Fruit fly (Drosophila melanogaster): Measurements from ENCODE around the gene CG4098.
A peak's percentile ranks its signal among the peaks of the same experiment; 100 is the strongest.

Gene CG4098

DNA sequence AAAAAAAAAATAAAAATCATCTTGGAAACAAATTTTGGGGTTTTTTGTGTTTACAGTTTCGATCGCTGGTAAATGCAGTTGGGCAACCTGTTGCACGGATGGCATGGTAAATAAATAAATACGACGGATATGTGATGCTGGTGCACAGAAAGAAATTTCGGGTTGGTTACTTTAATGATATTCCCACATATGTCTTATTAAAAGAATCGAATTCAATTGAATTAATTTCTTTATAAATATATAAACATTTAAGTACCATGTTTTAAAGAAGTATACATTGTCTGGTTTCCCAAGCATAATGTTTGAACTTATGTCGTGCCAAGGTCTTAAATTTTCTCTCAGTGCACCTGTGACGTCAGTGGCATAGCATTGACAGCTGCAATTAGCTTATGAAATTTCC is 41.7 kb downstream of the CG4098 start (continued):
- peak; percentile 79 for TF ChIP-seq CG12391 (tag; optimal IDR thresholded peaks at IDR 0.05)

DNA sequence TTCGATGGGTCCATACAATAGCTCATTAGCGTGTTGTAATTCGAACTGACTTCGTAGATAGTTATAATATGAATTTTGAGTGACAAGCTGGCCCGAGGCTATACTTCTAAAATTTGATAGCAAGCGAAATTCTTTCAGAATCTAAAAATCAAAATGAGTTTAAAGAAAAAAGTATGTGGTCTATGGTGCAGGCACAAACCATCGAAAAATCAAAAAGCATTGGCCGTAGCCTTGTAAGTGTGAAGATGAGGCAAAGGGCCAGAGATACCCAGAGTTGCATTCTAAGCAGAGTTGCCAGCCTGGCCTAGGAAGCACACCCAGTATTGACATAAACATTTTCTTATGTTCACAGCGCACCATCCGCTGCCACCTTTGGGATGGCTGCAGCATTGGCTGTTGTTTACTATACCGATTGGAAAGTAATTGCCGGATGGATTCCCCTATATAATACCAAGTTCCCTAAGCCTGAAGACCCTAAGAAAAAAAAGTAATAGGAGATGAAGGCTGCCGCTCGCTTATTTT is 42.4 kb downstream of the CG4098 start, which contains the start of gene UQCR-6.4L:
TSS of gene UQCR-6.4L (plus strand) at position 51 of the 522 bp plus-strand sequence.
- TF ChIP-seq Jarid2 (GFP tag; optimal IDR thresholded peaks at IDR 0.05) (no peak), CG17612 (GFP tag; IDR thresholded peaks at IDR 0.05) (no peak), H2.0 (GFP tag; IDR thresholded peaks at IDR 0.05) (no peak), sens (GFP tag) (peak; percentile 65), stwl (tag; optimal IDR thresholded peaks at IDR 0.05) (peak; percentile 97), Elba2 (GFP tag; optimal IDR thresholded peaks at IDR 0.05) (no peak), CG2116 (GFP tag; optimal IDR thresholded peaks at IDR 0.05) (peak; percentile 64), Med (GFP tag) (peak; percentile 34), row (GFP tag; IDR thresholded peaks at IDR 0.05) (0 out of 3 replicates have a peak, but pooled peaks have one; percentile 7), CG3847 (GFP tag; IDR thresholded peaks at IDR 0.05) (no peak), lilli (GFP tag; optimal IDR thresholded peaks at IDR 0.05) (no peak), Spps (tag; optimal IDR thresholded peaks at IDR 0.05) (no peak), p53 (GFP tag; optimal IDR thresholded peaks at IDR 0.05) (no peak), amos (GFP tag; IDR thresholded peaks at IDR 0.05; ENCODE audit: partially characterized antibody) (peak; percentile 8; the same call in 1 of the 2 replicates), ken (GFP tag; IDR thresholded peaks at IDR 0.05) (0 out of 3 replicates have a peak, but pooled peaks have one; percentile 10)

DNA sequence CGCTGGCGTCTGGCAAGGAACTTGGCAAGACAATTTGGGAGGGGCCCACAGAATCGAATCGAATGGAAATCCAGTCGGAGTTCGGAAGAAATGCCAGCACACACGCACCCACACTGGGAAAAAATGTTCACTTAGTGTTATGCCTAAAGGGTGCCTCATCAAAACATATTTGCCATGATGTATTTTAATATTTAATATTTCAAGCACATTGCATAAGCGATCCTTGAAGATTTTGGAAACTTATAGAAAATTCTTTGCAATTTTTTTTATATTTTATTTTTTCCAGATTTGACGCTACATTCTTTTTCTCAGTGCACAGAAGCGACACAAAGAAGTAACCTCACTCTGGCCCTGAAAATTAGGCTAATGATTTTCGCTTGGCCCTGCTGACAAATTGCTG is 43.1 kb downstream of the CG4098 start:
- TF ChIP-seq HLH4C (GFP tag; IDR thresholded peaks at IDR 0.05; ENCODE audit: partially characterized antibody) = no peak
- no peak for TF ChIP-seq bowl (GFP tag; IDR thresholded peaks at IDR 0.05)
- no peak for TF ChIP-seq CG17568 (GFP tag; optimal IDR thresholded peaks at IDR 0.05)
- peak; percentile 23; the same call in 1 of the 2 replicates for TF ChIP-seq Ptx1 (GFP tag; IDR thresholded peaks at IDR 0.05)
- no peak for TF ChIP-seq CG12744 (GFP tag; optimal IDR thresholded peaks at IDR 0.05)
- TF ChIP-seq Adf1 (GFP tag; IDR thresholded peaks at IDR 0.05) = no peak
- no peak for TF ChIP-seq CG32532 (GFP tag; IDR thresholded peaks at IDR 0.05)
- no peak for TF ChIP-seq CG13624 (GFP tag; optimal IDR thresholded peaks at IDR 0.05)
- TF ChIP-seq zfh1 (GFP tag; IDR thresholded peaks at IDR 0.05) = no peak; the same call in 2 of the 3 replicates
- peak; percentile 39 for TF ChIP-seq CG11504 (tag; optimal IDR thresholded peaks at IDR 0.05)
- TF ChIP-seq CG42726 (GFP tag; IDR thresholded peaks at IDR 0.05; ENCODE audit: partially characterized antibody) = no peak
- TF ChIP-seq CG34422 (GFP tag; IDR thresholded peaks at IDR 0.05) = no peak
- no peak for TF ChIP-seq CG7556 (GFP tag; optimal IDR thresholded peaks at IDR 0.05)
- TF ChIP-seq run (tag; optimal IDR thresholded peaks at IDR 0.05) = no peak
- no peak for TF ChIP-seq CG13287 (GFP tag; IDR thresholded peaks at IDR 0.05; ENCODE audit: partially characterized antibody)
- no peak for TF ChIP-seq nom (GFP tag; optimal IDR thresholded peaks at IDR 0.05)
- TF ChIP-seq vfl (GFP tag; optimal IDR thresholded peaks at IDR 0.05) = no peak
- peak; percentile 68 for TF ChIP-seq sens (GFP tag)
- no peak for TF ChIP-seq CG8281 (tag; optimal IDR thresholded peaks at IDR 0.05)
- TF ChIP-seq chif (GFP tag; optimal IDR thresholded peaks at IDR 0.05) = no peak
- no peak for TF ChIP-seq PHDP (tag; optimal IDR thresholded peaks at IDR 0.05)
- TF ChIP-seq unc-4 (GFP tag; IDR thresholded peaks at IDR 0.05; ENCODE audit: partially characterized antibody) = no peak
- TF ChIP-seq CG13424 (tag; optimal IDR thresholded peaks at IDR 0.05) = no peak
- TF ChIP-seq CG16813 (GFP tag; IDR thresholded peaks at IDR 0.05; ENCODE audit: partially characterized antibody) = no peak
- no peak for TF ChIP-seq btn (GFP tag; optimal IDR thresholded peaks at IDR 0.05)
- TF ChIP-seq wor (GFP tag; IDR thresholded peaks at IDR 0.05) = no peak
- no peak for TF ChIP-seq mam (GFP tag; optimal IDR thresholded peaks at IDR 0.05)
- no peak for TF ChIP-seq CG6791 (GFP tag; IDR thresholded peaks at IDR 0.05; ENCODE audit: partially characterized antibody)
- no peak for TF ChIP-seq CG4617 (GFP tag; optimal IDR thresholded peaks at IDR 0.05; ENCODE audit: borderline replicate concordance)
- no peak for TF ChIP-seq fd96Cb (tag; optimal IDR thresholded peaks at IDR 0.05)
- no peak for TF ChIP-seq C15 (GFP tag; IDR thresholded peaks at IDR 0.05)
- TF ChIP-seq CG8359 (GFP tag; optimal IDR thresholded peaks at IDR 0.05; ENCODE audit: borderline replicate concordance) = no peak
- no peak for TF ChIP-seq CG12071 (GFP tag; optimal IDR thresholded peaks at IDR 0.05)
